Fruit fly (Drosophila melanogaster) whole organism, embryonic: ENCODE data around the gene CG13455.

ENCODE experiments used
- Ada2b ChIP-seq: fragments of 200-800 bp; sonication (Bioruptor generic); IDR thresholded peaks from 2 replicates; pipeline ENCODE4 v1.3.6; 2022; ENCODE audit warnings: missing biosample characterization, missing genetic modification characterization
- BEAF-32 ChIP-seq: fragments of 200-800 bp; sonication (Bioruptor generic); optimal IDR thresholded peaks from 3 replicates; lab custom pipeline; 2017; ENCODE audit warnings: missing biosample characterization, missing genetic modification characterization, mild to moderate bottlenecking, moderate library complexity, missing genetic modification reagents
- C15 ChIP-seq: fragments of 200-800 bp; sonication (Bioruptor generic); IDR thresholded peaks from 3 replicates; pipeline ENCODE4 v1.3.6; 2022; ENCODE audit warnings: missing biosample characterization, missing genetic modification characterization
- CG10321 ChIP-seq: fragments of 200-800 bp; sonication (Bioruptor generic); IDR thresholded peaks from 2 replicates; pipeline ENCODE4 v1.3.6; 2022; ENCODE audit warnings: missing biosample characterization, missing genetic modification characterization
- CG10366 ChIP-seq: fragments of 200-800 bp; sonication (Bioruptor generic); IDR thresholded peaks from 2 replicates; pipeline ENCODE4 v1.3.6; 2022; ENCODE audit warnings: missing biosample characterization, missing genetic modification characterization
- CG11093 ChIP-seq: fragments of 200-800 bp; sonication (Bioruptor generic); IDR thresholded peaks from 3 replicates; pipeline ENCODE4 v1.3.6; 2022; ENCODE audit warnings: missing biosample characterization, missing genetic modification characterization
- CG12391 ChIP-seq: fragments of 200-800 bp; sonication (Bioruptor generic); optimal IDR thresholded peaks from 3 replicates; lab custom pipeline; 2018; ENCODE audit warnings: missing biosample characterization, mild to moderate bottlenecking, missing genetic modification characterization, moderate library complexity
- CG13123 ChIP-seq: fragments of 200-800 bp; sonication (Bioruptor generic); optimal IDR thresholded peaks from 2 replicates; lab custom pipeline; 2016; ENCODE audit warnings: missing biosample characterization, missing genetic modification characterization
- CG14860 ChIP-seq: fragments of 200-800 bp; sonication (Bioruptor generic); IDR thresholded peaks from 3 replicates; pipeline ENCODE4 v1.3.6; 2022; ENCODE audit warnings: missing biosample characterization, missing genetic modification characterization; ENCODE audit not compliant: partially characterized antibody
- CG16863 ChIP-seq: fragments of 200-800 bp; sonication (Bioruptor generic); optimal IDR thresholded peaks from 3 replicates; lab custom pipeline; 2016; ENCODE audit warnings: missing biosample characterization, missing genetic modification characterization
- CG17912 ChIP-seq: fragments of 200-800 bp; sonication (Bioruptor generic); optimal IDR thresholded peaks from 2 replicates; lab custom pipeline; 2018; ENCODE audit warnings: missing biosample characterization, mild to moderate bottlenecking, missing genetic modification characterization
- CG18011 ChIP-seq: fragments of 200-800 bp; sonication (Bioruptor generic); optimal IDR thresholded peaks from 2 replicates; lab custom pipeline; 2017; ENCODE audit warnings: missing biosample characterization, missing genetic modification characterization, mild to moderate bottlenecking, moderate library complexity, missing genotype
- CG2889 ChIP-seq: fragments of 200-800 bp; sonication (Bioruptor generic); IDR thresholded peaks from 3 replicates; pipeline ENCODE4 v1.3.6; 2022; ENCODE audit warnings: missing biosample characterization, missing genetic modification characterization
- CG30431 ChIP-seq: fragments of 200-800 bp; sonication (Bioruptor generic); optimal IDR thresholded peaks from 2 replicates; lab custom pipeline; 2017; ENCODE audit warnings: missing biosample characterization, missing genetic modification characterization
- CG31388 ChIP-seq: fragments of 200-800 bp; sonication (Bioruptor generic); optimal IDR thresholded peaks from 2 replicates; lab custom pipeline; 2016; ENCODE audit warnings: missing biosample characterization, missing genetic modification characterization
- CG4282 ChIP-seq: fragments of 200-800 bp; sonication (Bioruptor generic); optimal IDR thresholded peaks from 2 replicates; lab custom pipeline; 2016; ENCODE audit warnings: missing biosample characterization, missing genetic modification characterization
- CG5180 ChIP-seq: fragments of 200-800 bp; sonication (Bioruptor generic); optimal IDR thresholded peaks from 3 replicates; lab custom pipeline; 2017; ENCODE audit warnings: missing biosample characterization, missing genetic modification characterization, mild to moderate bottlenecking, moderate library complexity, missing genetic modification reagents
- CG7928 ChIP-seq: fragments of 200-800 bp; sonication (Bioruptor generic); optimal IDR thresholded peaks from 2 replicates; lab custom pipeline; 2017; ENCODE audit warnings: missing biosample characterization, mild to moderate bottlenecking, missing genetic modification characterization
- CG9215 ChIP-seq: fragments of 200-800 bp; sonication (Bioruptor generic); IDR thresholded peaks from 2 replicates; pipeline ENCODE4 v1.3.6; 2022; ENCODE audit warnings: missing biosample characterization, missing genetic modification characterization
- Dek ChIP-seq: fragments of 200-800 bp; sonication (Bioruptor generic); optimal IDR thresholded peaks from 3 replicates; lab custom pipeline; 2019; ENCODE audit warnings: missing biosample characterization, mild to moderate bottlenecking, missing genetic modification characterization, moderate library complexity
- Dip3 ChIP-seq: fragments of 200-800 bp; sonication (Bioruptor generic); optimal IDR thresholded peaks from 3 replicates; lab custom pipeline; 2016; ENCODE audit warnings: missing biosample characterization, missing genetic modification characterization
- Dref ChIP-seq: fragments of 200-800 bp; sonication (Bioruptor generic); IDR thresholded peaks from 2 replicates; pipeline ENCODE4 v1.3.6; 2022; ENCODE audit warnings: missing biosample characterization, missing genetic modification characterization
- Fer2 ChIP-seq: fragments of 200-800 bp; sonication (Bioruptor generic); optimal IDR thresholded peaks from 2 replicates; lab custom pipeline; 2018; ENCODE audit warnings: missing biosample characterization, mild to moderate bottlenecking, missing genetic modification characterization, moderate library complexity
- GATAe ChIP-seq: fragments of 200-800 bp; sonication (Bioruptor generic); conservative IDR thresholded peaks from 2 replicates; pipeline ENCODE4 v1.3.6; 2022; ENCODE audit warnings: missing biosample characterization, missing genetic modification characterization
- Hmx ChIP-seq: fragments of 200-800 bp; sonication (Bioruptor generic); optimal IDR thresholded peaks from 2 replicates; lab custom pipeline; 2016; ENCODE audit warnings: missing biosample characterization, missing genetic modification characterization
- Pdp1 ChIP-seq, 2 experiments: fragments of 200-800 bp; sonication (Bioruptor generic); optimal IDR thresholded peaks; 3 replicates each; lab custom pipeline; 2016; ENCODE audit warnings: missing biosample characterization in 2 of 2, missing genetic modification characterization in 2 of 2, mild to moderate bottlenecking in 1 of 2, moderate library complexity in 1 of 2
- Sox102F ChIP-seq: fragments of 200-800 bp; sonication (Bioruptor generic); optimal IDR thresholded peaks from 2 replicates; lab custom pipeline; 2018; ENCODE audit warnings: missing biosample characterization, mild to moderate bottlenecking, missing genetic modification characterization, moderate library complexity
- TFAM ChIP-seq: fragments of 200-800 bp; sonication (Bioruptor generic); optimal IDR thresholded peaks from 2 replicates; lab custom pipeline; 2017; ENCODE audit warnings: missing biosample characterization, missing genetic modification characterization, inconsistent platforms
- Taf1 ChIP-seq: fragments of 200-800 bp; sonication (Bioruptor generic); IDR thresholded peaks from 2 replicates; pipeline ENCODE4 v1.3.6; 2022; ENCODE audit warnings: missing biosample characterization, missing genetic modification characterization
- ab ChIP-seq: fragments of 200-800 bp; sonication (Bioruptor generic); optimal IDR thresholded peaks from 2 replicates; lab custom pipeline; 2016; ENCODE audit warnings: missing biosample characterization, missing genetic modification characterization
- az2 ChIP-seq: fragments of 200-800 bp; sonication (Bioruptor generic); optimal IDR thresholded peaks from 3 replicates; lab custom pipeline; 2016; ENCODE audit warnings: missing biosample characterization, missing genetic modification characterization
- cg ChIP-seq: fragments of 200-800 bp; sonication (Bioruptor generic); optimal IDR thresholded peaks from 3 replicates; lab custom pipeline; 2019; ENCODE audit warnings: missing biosample characterization, mild to moderate bottlenecking, missing genetic modification characterization, moderate library complexity
- dm ChIP-seq: fragments of 200-800 bp; sonication (Bioruptor generic); optimal IDR thresholded peaks from 3 replicates; lab custom pipeline; 2016; ENCODE audit warnings: missing biosample characterization, missing genetic modification characterization
- en ChIP-seq: fragments of 200-800 bp; sonication (Bioruptor generic); optimal IDR thresholded peaks from 2 replicates; lab custom pipeline; 2016; ENCODE audit warnings: missing biosample characterization, missing genetic modification characterization
- exex ChIP-seq: fragments of 200-800 bp; sonication (Bioruptor generic); optimal IDR thresholded peaks from 4 replicates; lab custom pipeline; 2018; ENCODE audit warnings: missing biosample characterization, mild to moderate bottlenecking, missing genetic modification characterization, moderate library complexity
- fd3F ChIP-seq: fragments of 200-800 bp; sonication (Bioruptor generic); optimal IDR thresholded peaks from 2 replicates; lab custom pipeline; 2018; ENCODE audit warnings: missing biosample characterization, mild to moderate bottlenecking, missing genetic modification characterization, moderate library complexity
- gro ChIP-seq: fragments of 200-800 bp; sonication (Bioruptor generic); optimal IDR thresholded peaks from 2 replicates; lab custom pipeline; 2016; ENCODE audit warnings: missing biosample characterization, missing genetic modification characterization
- h ChIP-seq: fragments of >200 bp; optimal IDR thresholded peaks from 2 replicates; lab custom pipeline; 2017
- ind ChIP-seq: fragments of 200-800 bp; sonication (Bioruptor generic); optimal IDR thresholded peaks from 3 replicates; lab custom pipeline; 2016; ENCODE audit warnings: missing biosample characterization, missing genetic modification characterization
- lilli ChIP-seq: fragments of 200-800 bp; sonication (Bioruptor generic); optimal IDR thresholded peaks from 3 replicates; lab custom pipeline; 2016; ENCODE audit warnings: missing biosample characterization, missing genetic modification characterization
- mam ChIP-seq: fragments of 200-800 bp; sonication (Bioruptor generic); optimal IDR thresholded peaks from 3 replicates; lab custom pipeline; 2016; ENCODE audit warnings: missing biosample characterization, missing genetic modification characterization
- org-1 ChIP-seq: fragments of 200-800 bp; sonication (Bioruptor generic); optimal IDR thresholded peaks from 2 replicates; lab custom pipeline; 2017; ENCODE audit warnings: missing biosample characterization, missing genetic modification characterization
- p53 ChIP-seq: fragments of 200-800 bp; sonication (Bioruptor generic); optimal IDR thresholded peaks from 2 replicates; lab custom pipeline; 2016; ENCODE audit warnings: missing biosample characterization, missing genetic modification characterization
- pfk ChIP-seq: fragments of 200-800 bp; sonication (Bioruptor generic); optimal IDR thresholded peaks from 2 replicates; lab custom pipeline; 2018; ENCODE audit warnings: missing biosample characterization, mild to moderate bottlenecking, missing genetic modification characterization, moderate library complexity
- pho ChIP-seq: fragments of 200-800 bp; sonication (Bioruptor generic); optimal IDR thresholded peaks from 2 replicates; lab custom pipeline; 2016; ENCODE audit warnings: missing biosample characterization, missing genetic modification characterization
- run ChIP-seq: fragments of 200-800 bp; sonication (Bioruptor generic); optimal IDR thresholded peaks from 3 replicates; lab custom pipeline; 2018; ENCODE audit warnings: missing biosample characterization, mild to moderate bottlenecking, missing genetic modification characterization
- shn ChIP-seq: fragments of 200-800 bp; sonication (Bioruptor generic); optimal IDR thresholded peaks from 3 replicates; lab custom pipeline; 2016; ENCODE audit warnings: missing biosample characterization, missing genetic modification characterization
- sisA ChIP-seq: fragments of 200-800 bp; sonication (Bioruptor generic); IDR thresholded peaks from 2 replicates; pipeline ENCODE4 v1.3.6; 2022; ENCODE audit warnings: missing biosample characterization, missing genetic modification characterization
- sr ChIP-seq: fragments of 200-800 bp; sonication (Bioruptor generic); IDR thresholded peaks from 3 replicates; pipeline ENCODE4 v1.3.6; 2022; ENCODE audit warnings: missing biosample characterization, missing genetic modification characterization
- tin ChIP-seq: fragments of 200-800 bp; sonication (Bioruptor generic); optimal IDR thresholded peaks from 3 replicates; lab custom pipeline; 2016; ENCODE audit warnings: missing biosample characterization, missing genetic modification characterization
- tio ChIP-seq: fragments of 200-800 bp; sonication (Bioruptor generic); optimal IDR thresholded peaks from 2 replicates; lab custom pipeline; 2017; ENCODE audit warnings: missing biosample characterization, missing genetic modification characterization, inconsistent platforms
- ttk ChIP-seq: fragments of 200-800 bp; sonication (Bioruptor generic); IDR thresholded peaks from 2 replicates; pipeline ENCODE4 v2.1.2; 2022; ENCODE audit warnings: missing biosample characterization, missing genetic modification characterization

CG13455 gene

DNA sequence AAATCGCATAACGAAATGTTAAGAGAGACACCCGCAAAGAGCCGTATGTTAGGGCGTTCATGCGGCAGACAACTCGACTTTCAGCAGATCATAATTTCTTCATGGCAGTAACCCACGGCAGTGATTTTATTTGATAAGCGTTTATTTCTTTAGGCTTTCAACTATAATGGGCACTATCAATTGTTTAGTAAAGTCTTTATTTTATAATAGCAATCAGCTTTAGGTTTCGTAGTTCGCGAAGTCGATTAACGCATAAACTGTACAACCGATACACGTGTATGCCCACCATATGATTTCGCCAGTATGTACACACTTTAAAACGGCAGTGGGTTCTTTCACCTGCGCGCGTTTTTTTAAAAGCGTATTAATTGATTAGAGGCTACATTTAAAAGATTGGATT, 11.9 kb downstream of the CG13455 start, which contains the start of gene CG7841 (continued):
- TF ChIP-seq Dref (GFP tag; lab: Robert Waterston, UW) (0 out of 2 replicates have a peak, but pooled peaks have one; percentile 31), Ada2b (GFP tag; lab: Robert Waterston, UW) (peak; percentile 94), exex (tag; lab: Kevin White, UChicago) (peak; percentile 94), dm (GFP tag; lab: Kevin White, UChicago) (peak; percentile 96), lilli (GFP tag; lab: Kevin White, UChicago) (peak; percentile 98), CG14860 (GFP tag; lab: Robert Waterston, UW) (no peak), CG31388 (GFP tag; lab: Kevin White, UChicago) (peak; percentile 89), GATAe (GFP tag; lab: Robert Waterston, UW) (no peak; the same call in 1 of the 2 replicates), sr (GFP tag; lab: Robert Waterston, UW) (peak; percentile 89; the same call in 2 of the 3 replicates), run (peak; percentile 97), tio (GFP tag; lab: Kevin White, UChicago) (peak; percentile 89), CG12391 (tag; lab: Kevin White, UChicago) (peak; percentile 99), CG30431 (GFP tag; lab: Kevin White, UChicago) (peak; percentile 92), CG16863 (peak; percentile 96), Fer2 (tag; lab: Kevin White, UChicago) (peak; percentile 96), BEAF-32 (GFP tag; lab: Kevin White, UChicago) (peak; percentile 29), CG13123 (GFP tag; lab: Kevin White, UChicago) (peak; percentile 91), sisA (GFP tag; lab: Robert Waterston, UW) (no peak; the same call in 1 of the 2 replicates), Taf1 (GFP tag; lab: Robert Waterston, UW) (peak; percentile 89; the same call in 1 of the 2 replicates), p53 (GFP tag; lab: Kevin White, UChicago) (peak; percentile 92), org-1 (peak; percentile 97), shn (GFP tag; lab: Kevin White, UChicago) (peak; percentile 96), Dip3 (peak; percentile 97), CG18011 (GFP tag; lab: Kevin White, UChicago) (peak; percentile 91), mam (GFP tag; lab: Kevin White, UChicago) (peak; percentile 96), fd3F (peak; percentile 96), ind (GFP tag; lab: Kevin White, UChicago) (peak; percentile 96), CG17912 (GFP tag; lab: Kevin White, UChicago) (peak; percentile 97), h (lab: Kevin White, UChicago) (no peak), ttk (GFP tag; lab: Robert Waterston, UW) (peak; percentile 94), CG4282 (GFP tag; lab: Kevin White, UChicago) (peak; percentile 93), az2 (peak; percentile 97), CG11093 (GFP tag; lab: Robert Waterston, UW) (peak; percentile 79; the same call in 2 of the 3 replicates), C15 (GFP tag; lab: Robert Waterston, UW) (peak; percentile 93), pho (GFP tag; lab: Kevin White, UChicago) (peak; percentile 96), Sox102F (GFP tag; lab: Kevin White, UChicago) (peak; percentile 97), CG10321 (GFP tag; lab: Robert Waterston, UW) (peak; percentile 77), pfk (peak; percentile 81), CG5180 (GFP tag; lab: Kevin White, UChicago) (peak; percentile 93), CG2889 (GFP tag; lab: Robert Waterston, UW) (peak; percentile 86), Dek (tag; lab: Kevin White, UChicago) (peak; percentile 97), en (peak; percentile 97), CG7928 (peak; percentile 83), Pdp1 (GFP tag; optimal IDR thresholded peaks at IDR 0.05; lab: Kevin White, UChicago) (peak; percentile 93 to 97), CG9215 (no peak), ab (peak; percentile 86), Hmx (peak; percentile 93), gro (GFP tag; lab: Kevin White, UChicago) (peak; percentile 99), TFAM (GFP tag; lab: Kevin White, UChicago) (peak; percentile 89), cg (peak; percentile 21), tin (GFP tag; lab: Kevin White, UChicago) (peak; percentile 98), CG10366 (GFP tag; lab: Robert Waterston, UW) (peak; percentile 94)
